Fruit fly (Drosophila melanogaster) whole organism, larva: ENCODE results near the gene beat-VII.

Experiments
- noc ChIP-seq: fragments of 200-800 bp; sonication (Bioruptor generic); optimal IDR thresholded peaks from 3 replicates; lab custom pipeline; 2019; ENCODE audit warnings: missing biosample characterization, mild to moderate bottlenecking, missing genetic modification characterization, moderate library complexity

The beat-VII gene

dm6 chr3R:26681947-26682346, at the start of gene beat-VII:
Gene beat-VII, minus strand, starts transcription at chr3R:26681966.
- no peak for TF ChIP-seq noc (tag; lab: Kevin White, UChicago)

dm6 chr3R:26728427-26728826, 46.7 kb upstream of the beat-VII start, which contains the start of gene CG14245:
Gene CG14245, plus strand, starts transcription at chr3R:26728727.
- TF ChIP-seq noc (tag; lab: Kevin White, UChicago): no peak

- no peak for TF ChIP-seq noc (tag; lab: Kevin White, UChicago)
These were observed 45.2 kb upstream of the beat-VII start, which contains the start of gene CG14246 for dm6 chr3R:26727014-26727413. Gene CG14246, plus strand, starts transcription at chr3R:26727314.

- TF ChIP-seq noc (tag; lab: Kevin White, UChicago): no peak
These were observed 44.1 kb upstream of the beat-VII start, which contains the start of gene CG14244 for dm6 chr3R:26725833-26726232. Gene CG14244, plus strand, starts transcription at chr3R:26726133.

- TF ChIP-seq noc (tag; lab: Kevin White, UChicago): no peak
These were observed 43.3 kb upstream of the beat-VII start, which contains the start of gene CG6420 for dm6 chr3R:26724977-26725612. Gene CG6420, minus strand, starts transcription at chr3R:26725216.

dm6 chr3R:26717864-26718263, 36.1 kb upstream of the beat-VII start, which contains the start of gene Yif1:
Gene Yif1, plus strand, starts transcription at chr3R:26717871.
- TF ChIP-seq noc (tag; lab: Kevin White, UChicago): no peak

- no peak for TF ChIP-seq noc (tag; lab: Kevin White, UChicago)
These were observed 35.5 kb upstream of the beat-VII start, which contains the start of gene CG6425 for dm6 chr3R:26717295-26717694. Gene CG6425, minus strand, starts transcription at chr3R:26717389.

dm6 chr3R:26714109-26714576, 32.4 kb upstream of the beat-VII start, which contains the start of gene amon:
Gene amon, minus strand, starts transcription at chr3R:26714159.
- peak; percentile 89 for TF ChIP-seq noc (tag; lab: Kevin White, UChicago)

dm6 chr3R:26704310-26704709, 22.5 kb upstream of the beat-VII start:
- TF ChIP-seq noc (tag; lab: Kevin White, UChicago): no peak

- no peak for TF ChIP-seq noc (tag; lab: Kevin White, UChicago)
These were observed 18.4 kb upstream of the beat-VII start for dm6 chr3R:26700125-26700524.

- no peak for TF ChIP-seq noc (tag; lab: Kevin White, UChicago)
These were observed 11.7 kb upstream of the beat-VII start, which contains the start of gene TwdlQ for dm6 chr3R:26693490-26693889. Gene TwdlQ, minus strand, starts transcription at chr3R:26693590.

dm6 chr3R:26690197-26690596, 8.4 kb upstream of the beat-VII start:
- no peak for TF ChIP-seq noc (tag; lab: Kevin White, UChicago)

dm6 chr3R:26671525-26672132, 10.1 kb downstream of the beat-VII start:
- TF ChIP-seq noc (tag; lab: Kevin White, UChicago): no peak

dm6 chr3R:26670277-26670676, 11.5 kb downstream of the beat-VII start:
- TF ChIP-seq noc (tag; lab: Kevin White, UChicago): no peak

- no peak for TF ChIP-seq noc (tag; lab: Kevin White, UChicago)
These were observed 25.6 kb downstream of the beat-VII start, which contains the start of gene Tb for dm6 chr3R:26656140-26656539. Gene Tb, plus strand, starts transcription at chr3R:26656440.

- no peak for TF ChIP-seq noc (tag; lab: Kevin White, UChicago)
These were observed 26.3 kb downstream of the beat-VII start for dm6 chr3R:26655416-26655945.
